Fruit fly (Drosophila melanogaster) whole organism, embryonic: ENCODE measurements around the gene MED19.
A peak's percentile ranks its signal among the peaks of the same experiment; 100 is the strongest.

Experiments
- BtbVII ChIP-seq: fragments of 200-800 bp; sonication (Bioruptor generic); optimal IDR thresholded peaks from 3 replicates; lab custom pipeline; 2017; ENCODE audit warnings: missing biosample characterization, mild to moderate bottlenecking, missing genetic modification characterization
- C15 ChIP-seq: fragments of 200-800 bp; sonication (Bioruptor generic); IDR thresholded peaks from 3 replicates; pipeline ENCODE4 v1.3.6; 2022; ENCODE audit warnings: missing biosample characterization, missing genetic modification characterization
- CG11456 ChIP-seq: fragments of 200-800 bp; sonication (Bioruptor generic); IDR thresholded peaks from 3 replicates; pipeline ENCODE4 v1.3.6; 2022; ENCODE audit warnings: missing biosample characterization, missing genetic modification characterization
- CG12104 ChIP-seq: fragments of 200-800 bp; sonication (Bioruptor generic); optimal IDR thresholded peaks from 3 replicates; lab custom pipeline; 2016; ENCODE audit warnings: missing biosample characterization, missing genetic modification characterization
- CG15514 ChIP-seq: fragments of 200-800 bp; sonication (Bioruptor generic); optimal IDR thresholded peaks from 3 replicates; lab custom pipeline; 2017; ENCODE audit warnings: missing biosample characterization, missing genetic modification characterization, mild to moderate bottlenecking, moderate library complexity, missing genetic modification reagents
- CG15696 ChIP-seq: fragments of 200-800 bp; sonication (Bioruptor generic); optimal IDR thresholded peaks from 2 replicates; lab custom pipeline; 2019; ENCODE audit warnings: missing biosample characterization, mild to moderate bottlenecking, missing genetic modification characterization, moderate library complexity
- CG16863 ChIP-seq: fragments of 200-800 bp; sonication (Bioruptor generic); optimal IDR thresholded peaks from 3 replicates; lab custom pipeline; 2016; ENCODE audit warnings: missing biosample characterization, missing genetic modification characterization
- CG2678 ChIP-seq: fragments of 200-800 bp; sonication (Bioruptor generic); optimal IDR thresholded peaks from 3 replicates; lab custom pipeline; 2019; ENCODE audit warnings: missing biosample characterization, mild to moderate bottlenecking, missing genetic modification characterization, moderate library complexity
- CG32532 ChIP-seq: fragments of 200-800 bp; sonication (Bioruptor generic); IDR thresholded peaks from 2 replicates; pipeline ENCODE4 v1.3.6; 2022; ENCODE audit warnings: missing biosample characterization, missing genetic modification characterization
- CG34376 ChIP-seq: fragments of 200-800 bp; sonication (Bioruptor generic); optimal IDR thresholded peaks from 2 replicates; lab custom pipeline; 2018; ENCODE audit warnings: missing biosample characterization, mild to moderate bottlenecking, missing genetic modification characterization
- CG4820 ChIP-seq: fragments of 200-800 bp; sonication (Bioruptor generic); optimal IDR thresholded peaks from 3 replicates; lab custom pipeline; 2016; ENCODE audit warnings: missing biosample characterization, missing genetic modification characterization
- CG6175 ChIP-seq: fragments of 200-800 bp; sonication (Bioruptor generic); IDR thresholded peaks from 3 replicates; pipeline ENCODE4 v1.3.6; 2022; ENCODE audit warnings: missing biosample characterization, missing genetic modification characterization
- CG6791 ChIP-seq: fragments of 200-800 bp; sonication (Bioruptor generic); IDR thresholded peaks from 3 replicates; pipeline ENCODE4 v1.3.6; 2022; ENCODE audit warnings: missing biosample characterization, missing genetic modification characterization; ENCODE audit not compliant: partially characterized antibody
- CG6813 ChIP-seq: fragments of 200-800 bp; sonication (Bioruptor generic); optimal IDR thresholded peaks from 2 replicates; lab custom pipeline; 2017; ENCODE audit warnings: missing biosample characterization, missing genetic modification characterization, mild to moderate bottlenecking, moderate library complexity, missing genetic modification reagents
- CG9437 ChIP-seq: fragments of 200-800 bp; sonication (Bioruptor generic); optimal IDR thresholded peaks from 2 replicates; lab custom pipeline; 2018; ENCODE audit warnings: missing biosample characterization, mild to moderate bottlenecking, missing genetic modification characterization
- CrebB ChIP-seq: fragments of 200-800 bp; sonication (Bioruptor generic); optimal IDR thresholded peaks from 3 replicates; lab custom pipeline; 2018; ENCODE audit warnings: missing biosample characterization, mild to moderate bottlenecking, missing genetic modification characterization
- Dek ChIP-seq: fragments of 200-800 bp; sonication (Bioruptor generic); optimal IDR thresholded peaks from 3 replicates; lab custom pipeline; 2019; ENCODE audit warnings: missing biosample characterization, mild to moderate bottlenecking, missing genetic modification characterization, moderate library complexity
- Dp ChIP-seq: fragments of 200-800 bp; sonication (Bioruptor generic); optimal IDR thresholded peaks from 2 replicates; lab custom pipeline; 2018; ENCODE audit warnings: missing biosample characterization, mild to moderate bottlenecking, missing genetic modification characterization, moderate library complexity
- E2f2 ChIP-seq: fragments of 200-800 bp; sonication (Bioruptor generic); IDR thresholded peaks from 2 replicates; pipeline ENCODE4 v1.3.6; 2022; ENCODE audit warnings: missing biosample characterization, missing genetic modification characterization
- Ets65A ChIP-seq: fragments of 200-800 bp; sonication (Bioruptor generic); peaks from one replicate; lab custom pipeline; 2016; ENCODE audit warnings: missing biosample characterization, missing genetic modification characterization
- Fer3 ChIP-seq: fragments of 200-800 bp; sonication (Bioruptor generic); optimal IDR thresholded peaks from 2 replicates; lab custom pipeline; 2018; ENCODE audit warnings: missing biosample characterization, mild to moderate bottlenecking, missing genetic modification characterization, moderate library complexity
- MBD-R2 ChIP-seq: fragments of 200-800 bp; sonication (Bioruptor generic); IDR thresholded peaks from 2 replicates; pipeline ENCODE4 v1.3.6; 2022; ENCODE audit warnings: missing biosample characterization, missing genetic modification characterization
- Myb ChIP-seq: fragments of 200-800 bp; sonication (Bioruptor generic); optimal IDR thresholded peaks from 2 replicates; lab custom pipeline; 2016; ENCODE audit warnings: missing biosample characterization, missing genetic modification characterization
- NFAT ChIP-seq: fragments of 200-800 bp; sonication (Bioruptor generic); IDR thresholded peaks from 2 replicates; pipeline ENCODE4 v1.3.6; 2022; ENCODE audit warnings: missing biosample characterization, missing genetic modification characterization
- PHDP ChIP-seq: fragments of 200-800 bp; sonication (Bioruptor generic); optimal IDR thresholded peaks from 3 replicates; lab custom pipeline; 2018; ENCODE audit warnings: missing biosample characterization, mild to moderate bottlenecking, missing genetic modification characterization, moderate library complexity
- Pdp1 ChIP-seq, 2 experiments: fragments of 200-800 bp; sonication (Bioruptor generic); optimal IDR thresholded peaks; 3 replicates each; lab custom pipeline; 2016; ENCODE audit warnings: missing biosample characterization in 2 of 2, missing genetic modification characterization in 2 of 2, mild to moderate bottlenecking in 1 of 2, moderate library complexity in 1 of 2
- Ravus ChIP-seq: fragments of 200-800 bp; sonication (Bioruptor generic); IDR thresholded peaks from 2 replicates; pipeline ENCODE4 v1.3.6; 2022; ENCODE audit warnings: missing biosample characterization, missing genetic modification characterization
- Rfx ChIP-seq: fragments of 200-800 bp; sonication (Bioruptor generic); IDR thresholded peaks from 2 replicates; pipeline ENCODE4 v1.3.6; 2022; ENCODE audit warnings: missing biosample characterization, missing genetic modification characterization
- ara ChIP-seq: fragments of 200-800 bp; sonication (Bioruptor generic); IDR thresholded peaks from 2 replicates; pipeline ENCODE4 v1.3.6; 2022; ENCODE audit warnings: missing biosample characterization, missing genetic modification characterization
- az2 ChIP-seq: fragments of 200-800 bp; sonication (Bioruptor generic); optimal IDR thresholded peaks from 3 replicates; lab custom pipeline; 2016; ENCODE audit warnings: missing biosample characterization, missing genetic modification characterization
- bowl ChIP-seq: fragments of 200-800 bp; sonication (Bioruptor generic); IDR thresholded peaks from 2 replicates; pipeline ENCODE4 v1.3.6; 2022; ENCODE audit warnings: missing biosample characterization, missing genetic modification characterization
- cad ChIP-seq: fragments of >200 bp; optimal IDR thresholded peaks from 2 replicates; lab custom pipeline; 2017; ENCODE audit warnings: missing biosample characterization, missing genetic modification characterization
- crp ChIP-seq, 2 experiments: fragments of 200-800 bp; sonication (Bioruptor generic); optimal IDR thresholded peaks; 2 replicates in 1 of 2; 3 replicates in 1 of 2; lab custom pipeline; 2017; ENCODE audit warnings: missing biosample characterization in 2 of 2, missing genetic modification characterization in 2 of 2, mild to moderate bottlenecking in 1 of 2, moderate library complexity in 1 of 2
- da ChIP-seq: fragments of 200-800 bp; sonication (Bioruptor generic); optimal IDR thresholded peaks from 2 replicates; lab custom pipeline; 2016; ENCODE audit warnings: missing biosample characterization, missing genetic modification characterization
- en ChIP-seq: fragments of 200-800 bp; sonication (Bioruptor generic); optimal IDR thresholded peaks from 2 replicates; lab custom pipeline; 2016; ENCODE audit warnings: missing biosample characterization, missing genetic modification characterization
- oc ChIP-seq: fragments of 200-800 bp; sonication (Bioruptor generic); optimal IDR thresholded peaks from 2 replicates; lab custom pipeline; 2018; ENCODE audit warnings: missing biosample characterization, mild to moderate bottlenecking, missing genetic modification characterization, moderate library complexity
- p53 ChIP-seq: fragments of 200-800 bp; sonication (Bioruptor generic); optimal IDR thresholded peaks from 2 replicates; lab custom pipeline; 2016; ENCODE audit warnings: missing biosample characterization, missing genetic modification characterization
- pb ChIP-seq: fragments of 200-800 bp; sonication (Bioruptor generic); optimal IDR thresholded peaks from 3 replicates; lab custom pipeline; 2016; ENCODE audit warnings: missing biosample characterization, missing genetic modification characterization
- sens ChIP-seq: fragments of 200-800 bp; sonication (Bioruptor generic); peaks from one replicate; lab custom pipeline; 2016; ENCODE audit warnings: missing biosample characterization, missing genetic modification characterization
- slou ChIP-seq: fragments of 200-800 bp; sonication (Bioruptor generic); optimal IDR thresholded peaks from 3 replicates; lab custom pipeline; 2016; ENCODE audit warnings: missing biosample characterization, missing genetic modification characterization
- stwl ChIP-seq: fragments of 200-800 bp; sonication (Bioruptor generic); optimal IDR thresholded peaks from 3 replicates; lab custom pipeline; 2018; ENCODE audit warnings: missing biosample characterization, mild to moderate bottlenecking, missing genetic modification characterization, moderate library complexity
- usp ChIP-seq: fragments of >200 bp; optimal IDR thresholded peaks from 2 replicates; lab custom pipeline; 2017; ENCODE audit warnings: missing biosample characterization, missing genetic modification characterization

The MED19 gene

dm6 chr3L:17808597-17809213, 37.6 kb downstream of the MED19 start, which contains the start of gene CG32191 (continued):
- TF ChIP-seq bowl (GFP tag; lab: Robert Waterston, UW): no peak
- TF ChIP-seq NFAT (GFP tag; lab: Robert Waterston, UW): peak; percentile 14; the same call in 1 of the 2 replicates
- no peak for TF ChIP-seq pb (GFP tag; lab: Kevin White, UChicago)
- peak; percentile 40 for TF ChIP-seq oc (tag; lab: Kevin White, UChicago)
- TF ChIP-seq p53 (GFP tag; lab: Kevin White, UChicago): no peak
- TF ChIP-seq CG15514: peak; percentile 48
- no peak for TF ChIP-seq CG11456
- TF ChIP-seq sens (GFP tag; lab: Kevin White, UChicago): peak; percentile 69
- 0 out of 3 replicates have a peak, but pooled peaks have one; percentile 33 for TF ChIP-seq CG6175 (GFP tag; lab: Robert Waterston, UW)
- TF ChIP-seq CG2678 (tag; lab: Kevin White, UChicago): peak; percentile 44
- TF ChIP-seq PHDP (tag; lab: Kevin White, UChicago): peak; percentile 22
- TF ChIP-seq Rfx: peak; percentile 18; the same call in 1 of the 2 replicates
- TF ChIP-seq C15 (GFP tag; lab: Robert Waterston, UW): no peak
- TF ChIP-seq CG9437: peak; percentile 59
- no peak for TF ChIP-seq Ravus (GFP tag; lab: Robert Waterston, UW)
- no peak for TF ChIP-seq en (GFP tag; lab: Kevin White, UChicago)
- TF ChIP-seq slou (GFP tag; lab: Kevin White, UChicago): no peak
- no peak for TF ChIP-seq cad (GFP tag; lab: Kevin White, UChicago)
- TF ChIP-seq CG6791 (GFP tag; lab: Robert Waterston, UW): no peak
- no peak for TF ChIP-seq CG15696 (tag; lab: Kevin White, UChicago)
- TF ChIP-seq CG16863 (GFP tag; lab: Kevin White, UChicago): no peak
- 0 out of 2 replicates have a peak, but pooled peaks have one; percentile 23 for TF ChIP-seq CG32532 (GFP tag; lab: Robert Waterston, UW)
- TF ChIP-seq CrebB (tag; lab: Kevin White, UChicago): peak; percentile 2
- TF ChIP-seq Fer3: no peak
- TF ChIP-seq Dek (tag; lab: Kevin White, UChicago): no peak
- peak; percentile 44 for TF ChIP-seq BtbVII (GFP tag; lab: Kevin White, UChicago)
- TF ChIP-seq CG34376 (GFP tag; lab: Kevin White, UChicago): peak; percentile 59
- TF ChIP-seq CG6813: peak; percentile 37
- no peak for TF ChIP-seq E2f2 (GFP tag; lab: Robert Waterston, UW)
- TF ChIP-seq CG12104 (GFP tag; lab: Kevin White, UChicago): no peak
- TF ChIP-seq az2 (GFP tag; lab: Kevin White, UChicago): no peak
- no peak for TF ChIP-seq ara (GFP tag; lab: Robert Waterston, UW)
- TF ChIP-seq, all 482 proteins: peak for 44

- TF ChIP-seq sens (GFP tag; lab: Kevin White, UChicago) (peak; percentile 3), usp (no peak), Myb (GFP tag; lab: Kevin White, UChicago) (peak; percentile 74), CG4820 (GFP tag; lab: Kevin White, UChicago) (no peak), crp (GFP tag; optimal IDR thresholded peaks at IDR 0.05; lab: Kevin White, UChicago) (peak in 1 of 2 experiments; percentile 59), stwl (tag; lab: Kevin White, UChicago) (peak; percentile 7), Ets65A (GFP tag; lab: Kevin White, UChicago) (peak; percentile 16), Pdp1 (GFP tag; optimal IDR thresholded peaks at IDR 0.05; lab: Kevin White, UChicago) (peak in 1 of 2 experiments; percentile 92), MBD-R2 (0 out of 2 replicates have a peak, but pooled peaks have one; percentile 10), da (GFP tag; lab: Kevin White, UChicago) (no peak), Dp (GFP tag; lab: Kevin White, UChicago) (peak; percentile 15)
Observed at dm6 chr3L:17806357-17807025, 39.8 kb downstream of the MED19 start, which contains the start of gene CG32187. TSS of gene CG32187 (minus strand) at chr3L:17806365.
